Worm (Caenorhabditis elegans) whole organism, midembryonic: ENCODE results near the gene ttr-48.

Source experiments
- T22C8.4 ChIP-seq: fragments of 200-800 bp; sonication (Bioruptor generic); IDR thresholded peaks from 2 replicates; pipeline ENCODE4 v1.3.6; 2022; ENCODE audit warnings: missing genetic modification characterization, missing compliant biosample characterization
- cog-1 ChIP-seq: sonication (generic microtip); optimal IDR thresholded peaks from 2 replicates; lab custom pipeline; 2016; ENCODE audit warnings: missing genetic modification characterization, missing compliant biosample characterization
- flt-1 ChIP-seq: fragments of 200-800 bp; sonication (Bioruptor generic); IDR thresholded peaks from 2 replicates; pipeline ENCODE4 v1.3.6; 2022; ENCODE audit warnings: missing genetic modification characterization, missing compliant biosample characterization
- klf-2 ChIP-seq: fragments of 200-800 bp; sonication (Bioruptor generic); conservative IDR thresholded peaks from 2 replicates; pipeline ENCODE4 v1.3.6; 2022; ENCODE audit warnings: missing genetic modification reagents, missing genetic modification characterization, missing compliant biosample characterization
- med-1 ChIP-seq: sonication (generic microtip); optimal IDR thresholded peaks from 2 replicates; lab custom pipeline; 2017; ENCODE audit warnings: missing genetic modification characterization, mild to moderate bottlenecking, missing compliant biosample characterization, antibody characterized with exemption, missing genetic modification reagents; ENCODE audit not compliant: insufficient read depth
- ref-1 ChIP-seq: fragments of 200-800 bp; sonication (Bioruptor generic); conservative IDR thresholded peaks from 2 replicates; pipeline ENCODE4 v1.3.6; 2022; ENCODE audit warnings: missing genetic modification reagents, missing genetic modification characterization, missing compliant biosample characterization
- tab-1 ChIP-seq: fragments of 200-800 bp; sonication (Bioruptor generic); IDR thresholded peaks from 2 replicates; pipeline ENCODE4 v1.3.6; 2022; ENCODE audit warnings: missing genetic modification characterization, missing compliant biosample characterization
- ztf-23 ChIP-seq: fragments of 200-800 bp; sonication (Bioruptor generic); IDR thresholded peaks from 2 replicates; pipeline ENCODE4 v1.3.6; 2022; ENCODE audit warnings: missing genetic modification reagents, missing genetic modification characterization, missing compliant biosample characterization
- ztf-29 ChIP-seq: fragments of 200-800 bp; sonication (Bioruptor generic); IDR thresholded peaks from 2 replicates; pipeline ENCODE4 v1.3.6; 2022; ENCODE audit warnings: missing genetic modification reagents, missing genetic modification characterization, missing compliant biosample characterization

ttr-48 gene

DNA sequence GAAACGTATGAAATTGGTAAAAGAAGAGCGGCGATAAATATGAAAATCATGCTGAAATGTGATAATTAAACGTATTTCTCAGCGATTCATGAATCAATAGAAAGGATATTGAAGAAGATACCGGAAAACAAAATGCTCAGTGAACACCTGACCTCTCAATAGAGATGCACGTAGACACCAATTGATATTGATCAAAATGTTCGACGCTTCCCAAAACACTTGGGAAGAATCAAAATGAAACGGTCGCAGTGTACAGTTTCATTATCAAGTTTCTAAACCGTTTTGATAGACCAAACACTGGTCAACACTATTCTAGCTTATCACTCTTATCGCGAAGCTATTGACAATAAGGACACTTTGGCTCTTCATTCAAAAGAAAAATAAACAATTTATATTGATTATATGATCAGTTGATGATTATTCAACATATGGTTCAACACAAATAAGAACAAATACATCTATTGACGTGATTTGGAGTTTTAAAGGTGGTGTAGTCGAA is at the start of gene ttr-48:
Gene ttr-48, minus strand, starts transcription at position 51 of the 499 bp plus-strand sequence.
- TF ChIP-seq ref-1: no peak
- TF ChIP-seq klf-2: no peak
- no peak for TF ChIP-seq med-1 (GFP tag; lab: Kevin White, UChicago)
- TF ChIP-seq flt-1 (GFP tag; lab: Robert Waterston, UW): no peak
- no peak for TF ChIP-seq T22C8.4 (GFP tag; lab: Robert Waterston, UW)
- TF ChIP-seq tab-1 (GFP tag; lab: Robert Waterston, UW): no peak
- no peak for TF ChIP-seq ztf-29 (GFP tag; lab: Robert Waterston, UW)
- no peak for TF ChIP-seq ztf-23 (GFP tag; lab: Robert Waterston, UW)
- no peak for TF ChIP-seq cog-1 (tag; lab: Kevin White, UChicago)

ce11 chrX:3887595-3887994 is 45.3 kb upstream of the ttr-48 start:
- no peak for TF ChIP-seq ztf-23 (GFP tag; lab: Robert Waterston, UW)
- TF ChIP-seq flt-1 (GFP tag; lab: Robert Waterston, UW): no peak
- no peak for TF ChIP-seq T22C8.4 (GFP tag; lab: Robert Waterston, UW)
- TF ChIP-seq ref-1: no peak
- no peak for TF ChIP-seq med-1 (GFP tag; lab: Kevin White, UChicago)
- TF ChIP-seq tab-1 (GFP tag; lab: Robert Waterston, UW): no peak
- TF ChIP-seq klf-2: no peak
- no peak for TF ChIP-seq cog-1 (tag; lab: Kevin White, UChicago)

DNA sequence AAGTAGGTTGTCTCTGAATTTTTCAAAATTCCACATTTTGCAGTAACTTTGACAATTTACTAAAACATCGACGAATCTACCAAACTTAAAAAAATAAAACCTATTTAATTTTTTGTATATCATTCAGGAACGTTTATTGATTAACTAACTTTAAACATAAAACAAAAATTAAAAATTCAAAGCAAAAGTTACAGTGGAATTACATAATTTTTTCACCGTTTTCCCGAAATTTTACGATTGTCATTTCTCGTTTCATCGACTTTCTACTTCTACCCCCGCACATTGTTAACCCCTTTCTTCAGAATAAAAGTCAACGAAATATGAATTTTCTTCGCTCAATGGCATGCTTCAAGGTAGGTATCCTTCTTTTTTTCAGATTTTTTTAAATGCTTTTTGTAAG is 36.0 kb upstream of the ttr-48 start, which contains the start of gene F47F2.1:
Gene F47F2.1, plus strand, starts transcription at position 301 of the 400 bp plus-strand sequence.
- no peak for TF ChIP-seq ztf-23 (GFP tag; lab: Robert Waterston, UW)
- TF ChIP-seq T22C8.4 (GFP tag; lab: Robert Waterston, UW): no peak
- no peak for TF ChIP-seq ztf-29 (GFP tag; lab: Robert Waterston, UW)
- TF ChIP-seq cog-1 (tag; lab: Kevin White, UChicago): no peak
- TF ChIP-seq flt-1 (GFP tag; lab: Robert Waterston, UW): no peak
- no peak for TF ChIP-seq klf-2
- no peak for TF ChIP-seq tab-1 (GFP tag; lab: Robert Waterston, UW)

- TF ChIP-seq flt-1 (GFP tag; lab: Robert Waterston, UW) (no peak), cog-1 (tag; lab: Kevin White, UChicago) (no peak), ztf-29 (GFP tag; lab: Robert Waterston, UW) (no peak), tab-1 (GFP tag; lab: Robert Waterston, UW) (no peak), ref-1 (no peak), ztf-23 (GFP tag; lab: Robert Waterston, UW) (no peak), klf-2 (no peak), med-1 (GFP tag; lab: Kevin White, UChicago) (no peak), T22C8.4 (GFP tag; lab: Robert Waterston, UW) (no peak)
Measured at ce11 chrX:3875714-3876113, 33.5 kb upstream of the ttr-48 start.

ce11 chrX:3873445-3873844 is 31.2 kb upstream of the ttr-48 start, which contains the start of gene lim-4:
lim-4 (minus strand) TSS chrX:3873545.
- no peak for TF ChIP-seq T22C8.4 (GFP tag; lab: Robert Waterston, UW)
- TF ChIP-seq cog-1 (tag; lab: Kevin White, UChicago): no peak
- TF ChIP-seq flt-1 (GFP tag; lab: Robert Waterston, UW): no peak
- TF ChIP-seq ztf-23 (GFP tag; lab: Robert Waterston, UW): no peak
- no peak for TF ChIP-seq med-1 (GFP tag; lab: Kevin White, UChicago)
- no peak for TF ChIP-seq ref-1
- TF ChIP-seq ztf-29 (GFP tag; lab: Robert Waterston, UW): no peak
- no peak for TF ChIP-seq tab-1 (GFP tag; lab: Robert Waterston, UW)
- TF ChIP-seq klf-2: no peak

DNA sequence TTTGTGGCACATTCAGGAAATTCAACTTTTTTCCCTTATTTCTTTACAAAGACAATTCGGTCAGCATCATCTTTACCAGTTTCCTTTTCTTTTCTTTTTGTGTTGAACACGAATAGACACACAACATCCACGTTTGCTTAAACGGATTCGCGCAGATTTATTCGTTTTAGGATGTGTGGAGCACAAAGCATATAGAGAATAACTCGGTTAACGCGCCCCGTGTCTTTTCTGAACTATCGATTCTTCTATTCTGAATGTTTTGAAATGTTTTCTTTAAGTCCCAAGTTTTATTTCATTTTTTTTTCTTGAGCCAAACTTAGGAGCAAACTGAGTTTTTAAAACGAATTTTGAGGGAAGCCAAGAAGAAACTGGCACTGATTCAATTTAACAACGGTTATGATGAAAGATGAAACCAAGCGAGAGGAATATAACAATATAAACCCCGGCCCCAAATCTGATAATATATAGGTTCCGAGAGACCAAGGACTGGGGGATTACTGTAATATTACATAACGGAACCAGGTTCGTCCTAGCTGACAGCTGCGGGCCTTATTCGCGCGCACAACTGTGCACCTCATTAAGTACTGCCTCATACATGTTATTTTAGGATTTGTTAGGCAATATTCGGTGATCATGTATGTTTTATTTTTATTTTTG is 29.5 kb upstream of the ttr-48 start:
- TF ChIP-seq med-1 (GFP tag; lab: Kevin White, UChicago): no peak
- no peak for TF ChIP-seq ztf-29 (GFP tag; lab: Robert Waterston, UW)
- no peak for TF ChIP-seq klf-2
- TF ChIP-seq ref-1: no peak
- no peak for TF ChIP-seq ztf-23 (GFP tag; lab: Robert Waterston, UW)
- TF ChIP-seq tab-1 (GFP tag; lab: Robert Waterston, UW): no peak
- TF ChIP-seq flt-1 (GFP tag; lab: Robert Waterston, UW): no peak
- no peak for TF ChIP-seq T22C8.4 (GFP tag; lab: Robert Waterston, UW)
- TF ChIP-seq cog-1 (tag; lab: Kevin White, UChicago): no peak

- TF ChIP-seq ztf-29 (GFP tag; lab: Robert Waterston, UW) (no peak), tab-1 (GFP tag; lab: Robert Waterston, UW) (no peak), T22C8.4 (GFP tag; lab: Robert Waterston, UW) (no peak)
Measured at ce11 chrX:3867760-3868159, 25.5 kb upstream of the ttr-48 start.

- TF ChIP-seq ref-1: no peak
- TF ChIP-seq klf-2: no peak
- TF ChIP-seq ztf-29 (GFP tag; lab: Robert Waterston, UW): no peak
- TF ChIP-seq med-1 (GFP tag; lab: Kevin White, UChicago): no peak
- no peak for TF ChIP-seq T22C8.4 (GFP tag; lab: Robert Waterston, UW)
- TF ChIP-seq cog-1 (tag; lab: Kevin White, UChicago): no peak
- TF ChIP-seq tab-1 (GFP tag; lab: Robert Waterston, UW): no peak
- TF ChIP-seq flt-1 (GFP tag; lab: Robert Waterston, UW): no peak
- TF ChIP-seq ztf-23 (GFP tag; lab: Robert Waterston, UW): no peak
Measured at ce11 chrX:3866197-3866596, 23.9 kb upstream of the ttr-48 start.

DNA sequence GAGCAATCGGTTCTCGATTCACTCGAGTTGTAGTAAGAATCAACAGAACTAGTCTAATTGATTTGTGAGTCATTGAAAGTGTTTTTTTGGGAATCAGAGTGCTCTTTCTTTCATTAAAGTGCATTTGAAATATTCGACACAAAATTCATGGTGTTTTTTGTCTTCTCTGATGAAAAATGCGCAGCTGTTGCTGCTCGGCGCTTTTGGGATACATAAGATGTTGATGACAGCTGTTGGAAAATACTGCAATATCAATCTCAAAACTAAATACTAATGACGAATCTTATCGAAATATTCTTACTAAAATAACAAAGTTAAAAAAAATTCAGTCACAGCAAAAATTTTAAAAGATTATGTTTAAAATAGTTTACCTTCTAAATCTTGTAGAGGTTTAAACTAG is 19.0 kb upstream of the ttr-48 start:
- TF ChIP-seq ztf-29 (GFP tag; lab: Robert Waterston, UW) (no peak), cog-1 (tag; lab: Kevin White, UChicago) (no peak)
